Worm (Caenorhabditis elegans) whole organism, late embryonic: ENCODE results near the gene dop-3.
A peak's percentile ranks its signal among the peaks of the same experiment; 100 is the strongest.

Experiments
- C08G9.2 ChIP-seq: sonication (generic microtip); optimal IDR thresholded peaks from 2 replicates; lab custom pipeline; 2016; ENCODE audit warnings: mild to moderate bottlenecking, missing genetic modification characterization, moderate library complexity, missing compliant biosample characterization
- F13H6.1 ChIP-seq: sonication (generic microtip); optimal IDR thresholded peaks from 2 replicates; lab custom pipeline; 2016; ENCODE audit warnings: missing genetic modification characterization, missing compliant biosample characterization
- K02D7.2 ChIP-seq: sonication (generic microtip); optimal IDR thresholded peaks from 2 replicates; lab custom pipeline; 2017; ENCODE audit warnings: mild to moderate bottlenecking, missing genetic modification characterization, missing compliant biosample characterization
- K09A11.1 ChIP-seq: sonication (generic microtip); optimal IDR thresholded peaks from 2 replicates; lab custom pipeline; 2017; ENCODE audit warnings: antibody characterized with exemption, mild to moderate bottlenecking, missing genetic modification characterization, missing compliant biosample characterization; ENCODE audit not compliant: insufficient read depth
- ama-1 ChIP-seq: fragments of 150-350 bp; optimal IDR thresholded peaks from 2 replicates; lab custom pipeline; 2014
- ceh-19 ChIP-seq: fragments of 200-800 bp; sonication (Bioruptor generic); optimal IDR thresholded peaks from 2 replicates; lab custom pipeline; 2018; ENCODE audit warnings: mild to moderate bottlenecking, missing genetic modification characterization, missing compliant biosample characterization
- ceh-2 ChIP-seq: sonication (generic microtip); optimal IDR thresholded peaks from 2 replicates; lab custom pipeline; 2016; ENCODE audit warnings: missing genotype, missing genetic modification characterization, missing compliant biosample characterization
- ceh-31 ChIP-seq: sonication (generic microtip); optimal IDR thresholded peaks from 2 replicates; lab custom pipeline; 2016; ENCODE audit warnings: missing genetic modification characterization, missing compliant biosample characterization
- ceh-34 ChIP-seq: sonication (generic microtip); optimal IDR thresholded peaks from 2 replicates; lab custom pipeline; 2016; ENCODE audit warnings: mild to moderate bottlenecking, missing genetic modification characterization, missing compliant biosample characterization
- ceh-45 ChIP-seq: fragments of 200-800 bp; sonication (Bioruptor generic); IDR thresholded peaks from 2 replicates; pipeline ENCODE4 v1.3.6; 2022; ENCODE audit warnings: missing genetic modification reagents, missing genetic modification characterization, missing compliant biosample characterization
- dve-1 ChIP-seq: sonication (generic microtip); optimal IDR thresholded peaks from 2 replicates; lab custom pipeline; 2017; ENCODE audit warnings: antibody characterized with exemption, mild to moderate bottlenecking, missing genetic modification characterization, missing compliant biosample characterization
- elt-2 ChIP-seq: sonication (generic microtip); optimal IDR thresholded peaks from 2 replicates; lab custom pipeline; 2016; ENCODE audit warnings: missing genetic modification reagents, missing genetic modification characterization, missing compliant biosample characterization
- ets-4 ChIP-seq: sonication (generic microtip); optimal IDR thresholded peaks from 2 replicates; lab custom pipeline; 2016; ENCODE audit warnings: missing genetic modification characterization, missing compliant biosample characterization
- fkh-10 ChIP-seq: fragments of 150-350 bp; optimal IDR thresholded peaks from 2 replicates; lab custom pipeline; 2014; ENCODE audit warnings: missing biosample characterization, missing genetic modification reagents, missing genetic modification characterization
- hlh-15 ChIP-seq: sonication (generic microtip); optimal IDR thresholded peaks from 2 replicates; lab custom pipeline; 2016; ENCODE audit warnings: missing genetic modification characterization, missing compliant biosample characterization
- hlh-30 ChIP-seq: sonication (generic microtip); optimal IDR thresholded peaks from 2 replicates; lab custom pipeline; 2017; ENCODE audit warnings: antibody characterized with exemption, missing genetic modification characterization, missing compliant biosample characterization; ENCODE audit not compliant: insufficient read depth
- hlh-8 ChIP-seq: sonication (generic microtip); optimal IDR thresholded peaks from 2 replicates; lab custom pipeline; 2016; ENCODE audit warnings: missing genotype, missing genetic modification characterization, missing compliant biosample characterization
- lim-6 ChIP-seq: sonication (generic microtip); optimal IDR thresholded peaks from 2 replicates; lab custom pipeline; 2016; ENCODE audit warnings: missing genetic modification characterization, missing compliant biosample characterization
- mec-3 ChIP-seq: sonication (generic microtip); optimal IDR thresholded peaks from 2 replicates; lab custom pipeline; 2016; ENCODE audit warnings: borderline replicate concordance, missing genetic modification characterization, missing compliant biosample characterization
- nfya-1 ChIP-seq: sonication (generic microtip); optimal IDR thresholded peaks from 2 replicates; lab custom pipeline; 2017; ENCODE audit warnings: missing genetic modification characterization, mild to moderate bottlenecking, missing compliant biosample characterization, antibody characterized with exemption, moderate library complexity
- nhr-11 ChIP-seq: fragments of 150-350 bp; optimal IDR thresholded peaks from 2 replicates; lab custom pipeline; 2014; ENCODE audit warnings: missing biosample characterization, missing genetic modification characterization
- nhr-232 ChIP-seq: sonication (generic microtip); optimal IDR thresholded peaks from 2 replicates; lab custom pipeline; 2016; ENCODE audit warnings: missing genetic modification characterization, missing compliant biosample characterization
- npax-4 ChIP-seq: sonication (generic microtip); optimal IDR thresholded peaks from 2 replicates; lab custom pipeline; 2016; ENCODE audit warnings: missing genetic modification characterization, missing compliant biosample characterization
- pag-3 ChIP-seq: sonication (generic microtip); optimal IDR thresholded peaks from 2 replicates; lab custom pipeline; 2016; ENCODE audit warnings: missing compliant biosample characterization, missing genetic modification characterization, borderline replicate concordance
- pqm-1 ChIP-seq: sonication (generic microtip); optimal IDR thresholded peaks from 2 replicates; lab custom pipeline; 2016; ENCODE audit warnings: missing genetic modification characterization, missing compliant biosample characterization
- sdc-2 ChIP-seq: sonication (generic microtip); optimal IDR thresholded peaks from 2 replicates; lab custom pipeline; 2016; ENCODE audit warnings: missing genotype, missing genetic modification characterization, missing compliant biosample characterization
- sox-2 ChIP-seq: fragments of 200-800 bp; sonication (Bioruptor generic); IDR thresholded peaks from 2 replicates; pipeline ENCODE4 v1.3.6; 2022; ENCODE audit warnings: missing genetic modification reagents, missing genetic modification characterization, missing compliant biosample characterization
- syd-9 ChIP-seq: sonication (generic microtip); optimal IDR thresholded peaks from 2 replicates; lab custom pipeline; 2016; ENCODE audit warnings: mild to moderate bottlenecking, missing genetic modification characterization, moderate library complexity, missing compliant biosample characterization
- ttx-3 ChIP-seq: sonication (generic microtip); optimal IDR thresholded peaks from 2 replicates; lab custom pipeline; 2016; ENCODE audit warnings: missing genetic modification reagents, missing genetic modification characterization, missing compliant biosample characterization
- unc-42 ChIP-seq: sonication (generic microtip); optimal IDR thresholded peaks from 2 replicates; lab custom pipeline; 2016; ENCODE audit warnings: missing genotype, missing genetic modification characterization, missing compliant biosample characterization
- unc-86 ChIP-seq: sonication (generic microtip); optimal IDR thresholded peaks from 2 replicates; lab custom pipeline; 2016; ENCODE audit warnings: missing genetic modification characterization, missing compliant biosample characterization
- zip-5 ChIP-seq: sonication (generic microtip); optimal IDR thresholded peaks from 2 replicates; lab custom pipeline; 2016; ENCODE audit warnings: missing genetic modification characterization, missing compliant biosample characterization

The dop-3 gene

ce11 chrX:6531896-6532295, 37.6 kb downstream of the dop-3 start:
- TF ChIP-seq ets-4 (tag; lab: Kevin White, UChicago) (no peak), zip-5 (no peak), sox-2 (GFP tag; lab: Robert Waterston, UW) (no peak), hlh-15 (tag; lab: Kevin White, UChicago) (no peak), nfya-1 (tag; lab: Kevin White, UChicago) (no peak), pag-3 (tag; lab: Kevin White, UChicago) (no peak), ama-1 (lab: Kevin White, UChicago) (no peak), C08G9.2 (tag; lab: Kevin White, UChicago) (no peak), mec-3 (tag; lab: Kevin White, UChicago) (no peak), ceh-2 (tag; lab: Kevin White, UChicago) (no peak), K09A11.1 (tag; lab: Kevin White, UChicago) (no peak), unc-86 (tag; lab: Kevin White, UChicago) (no peak), F13H6.1 (tag; lab: Kevin White, UChicago) (no peak), pqm-1 (tag; lab: Kevin White, UChicago) (no peak)

- TF ChIP-seq hlh-8 (no peak), C08G9.2 (tag; lab: Kevin White, UChicago) (no peak)
Measured at ce11 chrX:6530591-6530990, 38.9 kb downstream of the dop-3 start.

- TF ChIP-seq pag-3 (tag; lab: Kevin White, UChicago) (no peak), nhr-11 (tag; lab: Kevin White, UChicago) (no peak), ceh-19 (no peak), hlh-15 (tag; lab: Kevin White, UChicago) (no peak), fkh-10 (GFP tag; lab: Kevin White, UChicago) (no peak), npax-4 (no peak), ceh-31 (tag; lab: Kevin White, UChicago) (no peak), nhr-232 (tag; lab: Kevin White, UChicago) (no peak), lim-6 (no peak), sdc-2 (no peak), F13H6.1 (tag; lab: Kevin White, UChicago) (no peak), syd-9 (no peak), hlh-30 (tag; lab: Kevin White, UChicago) (no peak), ceh-34 (no peak), K02D7.2 (no peak), unc-42 (no peak)
Measured at ce11 chrX:6530046-6530445, 39.5 kb downstream of the dop-3 start, which contains the start of gene ceh-60. TSS of gene ceh-60 (minus strand) at chrX:6530146.

- TF ChIP-seq elt-2 (peak; percentile 73), ceh-19 (no peak)
Measured at ce11 chrX:6522634-6523070, 46.9 kb downstream of the dop-3 start.

- no peak for TF ChIP-seq K09A11.1 (tag; lab: Kevin White, UChicago)
- no peak for TF ChIP-seq K02D7.2
- no peak for TF ChIP-seq ttx-3 (tag; lab: Kevin White, UChicago)
- no peak for TF ChIP-seq dve-1 (tag; lab: Kevin White, UChicago)
- no peak for TF ChIP-seq lim-6
- TF ChIP-seq, all 69 proteins: peak for 0
Measured at ce11 chrX:6520644-6521043, 48.9 kb downstream of the dop-3 start.

ce11 chrX:6519946-6520345, 49.6 kb downstream of the dop-3 start:
- TF ChIP-seq ceh-45 (GFP tag; lab: Robert Waterston, UW) (no peak), ceh-19 (no peak)
